Fruit fly (Drosophila melanogaster) whole organism, prepupa: ENCODE results near the gene CG10063.

ENCODE experiments used
- CG10631 ChIP-seq: fragments of 200-800 bp; sonication (Bioruptor generic); optimal IDR thresholded peaks from 2 replicates; lab custom pipeline; 2016; ENCODE audit warnings: missing biosample characterization, missing genetic modification characterization
- CG11762 ChIP-seq: fragments of 200-800 bp; sonication (Bioruptor generic); optimal IDR thresholded peaks from 3 replicates; lab custom pipeline; 2016; ENCODE audit warnings: missing biosample characterization, missing genetic modification characterization; ENCODE audit not compliant: insufficient read depth
- CG6792 ChIP-seq: fragments of 200-800 bp; sonication (Bioruptor generic); optimal IDR thresholded peaks from 3 replicates; lab custom pipeline; 2016; ENCODE audit warnings: missing biosample characterization, missing genetic modification characterization
- CG6854 ChIP-seq: fragments of 200-800 bp; sonication (Bioruptor generic); optimal IDR thresholded peaks from 2 replicates; lab custom pipeline; 2017; ENCODE audit warnings: missing biosample characterization, mild to moderate bottlenecking, missing genetic modification characterization
- Gug ChIP-seq: fragments of 200-800 bp; sonication (Bioruptor generic); IDR thresholded peaks from 2 replicates; pipeline ENCODE4 v1.3.6; 2022; ENCODE audit warnings: missing biosample characterization, missing genetic modification characterization
- eg ChIP-seq: fragments of 200-800 bp; sonication (Bioruptor generic); IDR thresholded peaks from 3 replicates; pipeline ENCODE4 v1.3.6; 2022; ENCODE audit warnings: missing biosample characterization, missing genetic modification characterization
- salr ChIP-seq, 2 experiments: fragments of 200-800 bp; sonication (Bioruptor generic); optimal IDR thresholded peaks; 3 replicates each; lab custom pipeline; 2016 to 2018; ENCODE audit warnings: missing biosample characterization in 2 of 2, missing genetic modification characterization in 2 of 2, mild to moderate bottlenecking in 1 of 2
- spab ChIP-seq: fragments of 200-800 bp; sonication (Bioruptor generic); optimal IDR thresholded peaks from 2 replicates; lab custom pipeline; 2017; ENCODE audit warnings: missing biosample characterization, mild to moderate bottlenecking, missing genetic modification characterization, missing genetic modification reagents
- ss ChIP-seq, 2 experiments: fragments of 200-800 bp; sonication (Bioruptor generic); optimal IDR thresholded peaks; 2 replicates in 1 of 2; 3 replicates in 1 of 2; lab custom pipeline; 2017 to 2018; ENCODE audit warnings: mild to moderate bottlenecking in 2 of 2, missing biosample characterization in 2 of 2, missing genetic modification characterization in 2 of 2, moderate library complexity in 1 of 2

DNA sequence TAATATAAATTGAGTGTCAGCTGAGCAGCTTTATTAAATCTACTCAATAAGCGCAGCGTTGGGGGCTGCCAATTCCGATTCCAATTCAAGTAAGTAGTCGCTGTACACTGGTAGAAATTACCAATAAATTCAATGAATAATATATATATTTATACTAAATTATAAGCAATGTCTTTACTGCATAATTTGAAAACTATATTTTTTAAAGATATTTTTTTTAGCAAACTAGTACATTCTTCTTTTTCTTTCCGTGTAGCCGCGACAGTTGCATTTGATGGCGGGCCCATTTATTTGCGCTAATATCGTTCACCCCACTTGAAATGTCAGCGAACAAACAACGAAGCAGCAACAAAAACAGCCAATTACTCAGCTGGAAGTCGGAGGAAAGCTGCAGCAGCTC lies 5.1 kb upstream of the CG10063 start:
- TF ChIP-seq CG11762 (GFP tag; lab: Kevin White, UChicago), result peak; percentile 52
- peak; percentile 52 to 61 for TF ChIP-seq ss (GFP tag; optimal IDR thresholded peaks at IDR 0.05; lab: Kevin White, UChicago)
- peak; percentile 21 for TF ChIP-seq spab (GFP tag; lab: Kevin White, UChicago)
- TF ChIP-seq CG6854 (GFP tag; lab: Kevin White, UChicago), result peak; percentile 34
- peak; percentile 89 for TF ChIP-seq eg (GFP tag; lab: Robert Waterston, UW)
- peak; percentile 82 for TF ChIP-seq Gug
- peak; percentile 58 for TF ChIP-seq CG6792 (GFP tag; lab: Kevin White, UChicago)
- TF ChIP-seq salr (GFP tag; optimal IDR thresholded peaks at IDR 0.05; lab: Kevin White, UChicago), result peak in 1 of 2 experiments; percentile 53
- peak; percentile 75 for TF ChIP-seq CG10631 (GFP tag; lab: Kevin White, UChicago)
